Worm (Caenorhabditis elegans) whole organism, midembryonic: Measurements from ENCODE around the gene msa-1.

Experiments
- T22C8.4 ChIP-seq: fragments of 200-800 bp; sonication (Bioruptor generic); IDR thresholded peaks from 2 replicates; pipeline ENCODE4 v1.3.6; 2022; ENCODE audit warnings: missing genetic modification characterization, missing compliant biosample characterization
- flt-1 ChIP-seq: fragments of 200-800 bp; sonication (Bioruptor generic); IDR thresholded peaks from 2 replicates; pipeline ENCODE4 v1.3.6; 2022; ENCODE audit warnings: missing genetic modification characterization, missing compliant biosample characterization
- med-1 ChIP-seq: sonication (generic microtip); optimal IDR thresholded peaks from 2 replicates; lab custom pipeline; 2017; ENCODE audit warnings: missing genetic modification characterization, mild to moderate bottlenecking, missing compliant biosample characterization, antibody characterized with exemption, missing genetic modification reagents; ENCODE audit not compliant: insufficient read depth
- ref-1 ChIP-seq: fragments of 200-800 bp; sonication (Bioruptor generic); conservative IDR thresholded peaks from 2 replicates; pipeline ENCODE4 v1.3.6; 2022; ENCODE audit warnings: missing genetic modification reagents, missing genetic modification characterization, missing compliant biosample characterization
- ztf-23 ChIP-seq: fragments of 200-800 bp; sonication (Bioruptor generic); IDR thresholded peaks from 2 replicates; pipeline ENCODE4 v1.3.6; 2022; ENCODE audit warnings: missing genetic modification reagents, missing genetic modification characterization, missing compliant biosample characterization
- ztf-29 ChIP-seq: fragments of 200-800 bp; sonication (Bioruptor generic); IDR thresholded peaks from 2 replicates; pipeline ENCODE4 v1.3.6; 2022; ENCODE audit warnings: missing genetic modification reagents, missing genetic modification characterization, missing compliant biosample characterization

DNA sequence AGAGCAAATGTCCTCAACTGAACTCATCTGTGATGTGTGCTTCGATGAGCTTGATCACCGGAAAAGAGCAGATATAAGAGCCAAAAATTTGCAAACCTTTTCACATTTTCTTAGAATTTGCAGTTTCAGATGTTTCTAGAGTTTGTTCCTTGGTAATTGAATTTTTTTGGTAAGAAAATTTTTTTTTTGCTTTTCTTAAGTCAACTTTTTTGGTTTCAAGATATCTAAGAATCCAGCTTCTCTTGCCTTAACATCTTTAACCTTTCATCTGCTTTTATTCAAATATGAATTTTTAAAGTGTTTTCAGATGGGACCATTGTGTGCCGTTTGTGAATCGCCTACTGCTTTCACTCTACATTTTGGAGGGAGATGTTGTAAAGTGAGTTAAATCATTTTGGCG lies 18.7 kb upstream of the msa-1 start, which contains the start of gene nhr-11:
- no peak for TF ChIP-seq ztf-29
- no peak for TF ChIP-seq ztf-23 (GFP tag; lab: Robert Waterston, UW)
- no peak for TF ChIP-seq flt-1 (GFP tag; lab: Robert Waterston, UW)
- TF ChIP-seq ref-1 (GFP tag; lab: Robert Waterston, UW), result no peak
- no peak for TF ChIP-seq T22C8.4
- no peak for TF ChIP-seq med-1 (GFP tag; lab: Kevin White, UChicago)
